Fruit fly (Drosophila melanogaster): ENCODE measurements around the gene CG13458.

Gene CG13458

DNA sequence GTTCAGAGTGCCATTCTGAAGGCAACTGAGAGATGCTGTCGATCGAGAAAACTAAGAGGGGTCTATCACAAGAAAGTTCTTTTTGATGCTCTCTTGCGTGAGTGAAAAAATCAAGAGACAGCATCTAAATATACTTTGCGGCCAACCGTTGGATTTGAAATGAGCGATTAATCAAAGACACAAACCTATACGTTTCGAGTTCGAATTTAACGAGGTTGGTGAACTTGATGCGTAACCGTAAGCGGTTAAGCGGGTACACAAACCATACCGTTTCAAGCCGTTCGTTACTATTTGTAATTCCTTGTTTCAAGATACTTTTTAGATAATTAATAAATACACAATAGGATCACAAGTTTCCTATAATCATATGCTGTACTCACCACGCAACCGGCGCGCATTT, 41.2 kb upstream of the CG13458 start (continued):
- TF ChIP-seq phol (tag; optimal IDR thresholded peaks at IDR 0.05) (no peak), da (GFP tag; optimal IDR thresholded peaks at IDR 0.05) (no peak), caup (GFP tag; optimal IDR thresholded peaks at IDR 0.05; ENCODE audit: severe bottlenecking) (no peak), sob (GFP tag; IDR thresholded peaks at IDR 0.05) (no peak), CG11504 (tag; optimal IDR thresholded peaks at IDR 0.05) (peak; percentile 71), pum (GFP tag; optimal IDR thresholded peaks at IDR 0.05) (no peak), sima (GFP tag; optimal IDR thresholded peaks at IDR 0.05) (no peak), sc (optimal IDR thresholded peaks at IDR 0.05) (no peak), sc (GFP tag; optimal IDR thresholded peaks at IDR 0.05) (no peak), pan (optimal IDR thresholded peaks at IDR 0.05) (no peak), pan (GFP tag; optimal IDR thresholded peaks at IDR 0.05 in 1 of 2, IDR thresholded peaks at IDR 0.05 in 1 of 2) (no peak), Meics (GFP tag; optimal IDR thresholded peaks at IDR 0.05) (peak; percentile 90), Atf6 (GFP tag; IDR thresholded peaks at IDR 0.05) (no peak), Dp (GFP tag; optimal IDR thresholded peaks at IDR 0.05) (peak; percentile 5), CG12219 (GFP tag; optimal IDR thresholded peaks at IDR 0.05) (no peak), eyg (GFP tag; optimal IDR thresholded peaks at IDR 0.05) (no peak), Opbp (GFP tag; IDR thresholded peaks at IDR 0.05; ENCODE audit: partially characterized antibody) (no peak), az2 (GFP tag; optimal IDR thresholded peaks at IDR 0.05) (no peak), CG6854 (GFP tag; optimal IDR thresholded peaks at IDR 0.05) (no peak), CG42726 (GFP tag; IDR thresholded peaks at IDR 0.05; ENCODE audit: partially characterized antibody) (no peak), Hr3 (GFP tag; optimal IDR thresholded peaks at IDR 0.05) (no peak), Bgb (GFP tag; IDR thresholded peaks at IDR 0.05; ENCODE audit: partially characterized antibody) (no peak), dimm (GFP tag; IDR thresholded peaks at IDR 0.05) (no peak), Nf-YB (GFP tag; optimal IDR thresholded peaks at IDR 0.05) (no peak), Deaf1 (tag; optimal IDR thresholded peaks at IDR 0.05) (no peak), gcm (GFP tag; optimal IDR thresholded peaks at IDR 0.05) (peak; percentile 11), Myb (GFP tag; optimal IDR thresholded peaks at IDR 0.05) (peak; percentile 97), CG14441 (GFP tag; IDR thresholded peaks at IDR 0.05) (no peak), BEAF-32 (GFP tag; optimal IDR thresholded peaks at IDR 0.05) (peak; percentile 17), CoRest (tag; optimal IDR thresholded peaks at IDR 0.05) (no peak), CG15514 (GFP tag; optimal IDR thresholded peaks at IDR 0.05) (no peak)

DNA sequence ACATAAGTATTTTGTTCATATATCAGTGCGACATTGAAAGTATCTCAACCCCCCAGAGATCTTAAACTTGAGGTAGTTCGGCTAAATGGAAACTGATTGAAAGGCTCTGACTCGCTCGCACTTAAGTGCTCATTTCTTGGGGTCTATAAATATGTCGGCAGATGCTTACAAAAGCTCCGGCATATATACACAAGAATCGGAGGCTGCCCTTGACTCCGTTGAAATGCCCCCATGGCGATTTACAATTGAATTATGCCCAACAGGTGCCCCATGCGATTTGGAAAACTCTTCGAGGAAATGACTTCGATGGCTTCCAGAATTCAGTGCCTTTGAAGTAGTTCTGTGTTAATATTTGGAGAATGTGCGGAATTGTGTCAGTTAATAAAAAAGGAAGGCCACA, 39.7 kb upstream of the CG13458 start:
- TF ChIP-seq Ets65A (GFP tag) (no peak), HLH4C (GFP tag; IDR thresholded peaks at IDR 0.05; ENCODE audit: partially characterized antibody) (no peak), Gug (GFP tag; IDR thresholded peaks at IDR 0.05) (no peak), CG13624 (GFP tag; optimal IDR thresholded peaks at IDR 0.05) (no peak), hkb (optimal IDR thresholded peaks at IDR 0.05) (no peak), hkb (GFP tag; IDR thresholded peaks at IDR 0.05) (no peak), CG17802 (tag; optimal IDR thresholded peaks at IDR 0.05) (no peak), CG14860 (GFP tag; IDR thresholded peaks at IDR 0.05; ENCODE audit: partially characterized antibody) (no peak), CG15601 (tag; optimal IDR thresholded peaks at IDR 0.05) (peak; percentile 64), Xbp1 (GFP tag; optimal IDR thresholded peaks at IDR 0.05) (no peak), gcm (GFP tag; optimal IDR thresholded peaks at IDR 0.05) (no peak), CG13775 (GFP tag; optimal IDR thresholded peaks at IDR 0.05) (no peak), yki (optimal IDR thresholded peaks at IDR 0.05) (no peak), CG10543 (GFP tag; optimal IDR thresholded peaks at IDR 0.05) (peak; percentile 41), CG7928 (GFP tag; optimal IDR thresholded peaks at IDR 0.05) (no peak), schlank (tag; optimal IDR thresholded peaks at IDR 0.05) (no peak), CG11247 (GFP tag; IDR thresholded peaks at IDR 0.05) (no peak), HLHmδ (GFP tag; optimal IDR thresholded peaks at IDR 0.05) (no peak), ci (GFP tag; IDR thresholded peaks at IDR 0.05) (no peak), gro (GFP tag; optimal IDR thresholded peaks at IDR 0.05) (no peak), sqz (GFP tag; optimal IDR thresholded peaks at IDR 0.05) (no peak), fd64A (GFP tag; optimal IDR thresholded peaks at IDR 0.05) (no peak), CG33213 (GFP tag; optimal IDR thresholded peaks at IDR 0.05) (no peak), Rx (GFP tag; IDR thresholded peaks at IDR 0.05) (no peak)

Data from whole organism, embryonic.